Fruit fly (Drosophila melanogaster) whole organism, adult: ENCODE results near the gene CG31867.

Source experiments
- CG11617 ChIP-seq: fragments of 200-800 bp; sonication (Bioruptor generic); optimal IDR thresholded peaks from 2 replicates; lab custom pipeline; 2017; ENCODE audit warnings: mild to moderate bottlenecking, missing biosample characterization, missing genetic modification reagents, missing genetic modification characterization
- CG12768 ChIP-seq: fragments of 200-800 bp; sonication (Bioruptor generic); optimal IDR thresholded peaks from 2 replicates; lab custom pipeline; 2017; ENCODE audit warnings: missing biosample characterization, missing genetic modification characterization, mild to moderate bottlenecking, moderate library complexity, missing genetic modification reagents
- CG14711 ChIP-seq: fragments of 200-800 bp; sonication (Bioruptor generic); optimal IDR thresholded peaks from 2 replicates; lab custom pipeline; 2018; ENCODE audit warnings: missing biosample characterization, mild to moderate bottlenecking, missing genetic modification characterization, moderate library complexity
- CG1620 ChIP-seq: fragments of 200-800 bp; sonication (Bioruptor generic); optimal IDR thresholded peaks from 2 replicates; lab custom pipeline; 2016; ENCODE audit warnings: missing biosample characterization, missing genetic modification characterization
- CG33017 ChIP-seq: fragments of 200-800 bp; sonication (Bioruptor generic); optimal IDR thresholded peaks from 2 replicates; lab custom pipeline; 2018; ENCODE audit warnings: missing biosample characterization, mild to moderate bottlenecking, missing genetic modification characterization, moderate library complexity
- CG5204 ChIP-seq: fragments of 200-800 bp; sonication (Bioruptor generic); optimal IDR thresholded peaks from 2 replicates; lab custom pipeline; 2016; ENCODE audit warnings: missing biosample characterization, missing genetic modification characterization
- CG7045 ChIP-seq: fragments of 200-800 bp; sonication (Bioruptor generic); optimal IDR thresholded peaks from 2 replicates; lab custom pipeline; 2017; ENCODE audit warnings: missing biosample characterization, mild to moderate bottlenecking, missing genetic modification characterization
- CG7101 ChIP-seq: fragments of 200-800 bp; sonication (Bioruptor generic); optimal IDR thresholded peaks from 2 replicates; lab custom pipeline; 2018; ENCODE audit warnings: missing biosample characterization, mild to moderate bottlenecking, missing genetic modification characterization, moderate library complexity
- Clk ChIP-seq: fragments of 200-800 bp; sonication (Bioruptor generic); optimal IDR thresholded peaks from 2 replicates; lab custom pipeline; 2017; ENCODE audit warnings: missing biosample characterization, missing genetic modification characterization
- Crg-1 ChIP-seq: fragments of 200-800 bp; sonication (Bioruptor generic); optimal IDR thresholded peaks from 2 replicates; lab custom pipeline; 2016; ENCODE audit warnings: missing biosample characterization, missing genetic modification characterization
- Mnt ChIP-seq: fragments of 200-800 bp; sonication (Bioruptor generic); optimal IDR thresholded peaks from 2 replicates; lab custom pipeline; 2016; ENCODE audit warnings: missing biosample characterization, mild to moderate bottlenecking, missing genetic modification characterization
- bab1 ChIP-seq: fragments of 200-800 bp; sonication (Bioruptor generic); optimal IDR thresholded peaks from 3 replicates; lab custom pipeline; 2019; ENCODE audit warnings: missing biosample characterization, mild to moderate bottlenecking, missing genetic modification characterization, moderate library complexity
- cic ChIP-seq: fragments of 200-800 bp; sonication (Bioruptor generic); optimal IDR thresholded peaks from 2 replicates; lab custom pipeline; 2017; ENCODE audit warnings: missing biosample characterization, mild to moderate bottlenecking, missing genetic modification characterization, moderate library complexity
- cnc ChIP-seq, 2 experiments: fragments of >200 bp; optimal IDR thresholded peaks; 2 replicates each; lab custom pipeline; 2017
- kay ChIP-seq: fragments of 200-800 bp; sonication (Bioruptor generic); peaks from one replicate; lab custom pipeline; 2016; ENCODE audit warnings: missing biosample characterization, missing genetic modification characterization, borderline replicate concordance
- ovo ChIP-seq: fragments of 200-800 bp; sonication (Bioruptor generic); optimal IDR thresholded peaks from 2 replicates; lab custom pipeline; 2016; ENCODE audit warnings: missing biosample characterization, missing genetic modification characterization
- pad ChIP-seq: fragments of 200-800 bp; sonication (Bioruptor generic); optimal IDR thresholded peaks from 3 replicates; lab custom pipeline; 2017; ENCODE audit warnings: missing biosample characterization, missing genetic modification characterization, mild to moderate bottlenecking, moderate library complexity, missing genetic modification reagents
- tj ChIP-seq: fragments of 200-800 bp; sonication (Bioruptor generic); optimal IDR thresholded peaks from 3 replicates; lab custom pipeline; 2017; ENCODE audit warnings: missing biosample characterization, mild to moderate bottlenecking, missing genetic modification characterization, moderate library complexity
- toe ChIP-seq: fragments of 200-800 bp; sonication (Bioruptor generic); optimal IDR thresholded peaks from 2 replicates; lab custom pipeline; 2016; ENCODE audit warnings: missing biosample characterization, missing genetic modification characterization

The CG31867 gene

dm6 chr2L:11182610-11183243, 37.5 kb upstream of the CG31867 start:
- TF ChIP-seq kay (GFP tag; lab: Kevin White, UChicago) (peak; percentile 20), CG5204 (GFP tag; lab: Kevin White, UChicago) (no peak), tj (GFP tag; lab: Kevin White, UChicago) (peak; percentile 86)

dm6 chr2L:11182148-11182593, 37.0 kb upstream of the CG31867 start:
- TF ChIP-seq tj (GFP tag; lab: Kevin White, UChicago) (no peak), CG5204 (GFP tag; lab: Kevin White, UChicago) (no peak), Mnt (GFP tag; lab: Kevin White, UChicago) (no peak), CG14711 (tag; lab: Kevin White, UChicago) (no peak), CG12768 (no peak), cic (GFP tag; lab: Kevin White, UChicago) (no peak), cnc (optimal IDR thresholded peaks at IDR 0.05; lab: Kevin White, UChicago) (no peak), pad (GFP tag; lab: Kevin White, UChicago) (no peak), CG7101 (tag; lab: Kevin White, UChicago) (no peak), ovo (no peak), kay (GFP tag; lab: Kevin White, UChicago) (no peak)

- TF ChIP-seq CG33017 (tag; lab: Kevin White, UChicago): no peak
- no peak for TF ChIP-seq Clk (GFP tag; lab: Kevin White, UChicago)
- TF ChIP-seq tj (GFP tag; lab: Kevin White, UChicago): no peak
- TF ChIP-seq Crg-1 (GFP tag; lab: Kevin White, UChicago): no peak
- no peak for TF ChIP-seq Mnt (GFP tag; lab: Kevin White, UChicago)
These were observed 33.7 kb upstream of the CG31867 start, which contains the start of gene Boh2 for dm6 chr2L:11178826-11179391. TSS of gene Boh2 (plus strand) at chr2L:11179032.

- TF ChIP-seq pad (GFP tag; lab: Kevin White, UChicago) (no peak), Crg-1 (GFP tag; lab: Kevin White, UChicago) (no peak), CG11617 (no peak), Mnt (GFP tag; lab: Kevin White, UChicago) (no peak), bab1 (GFP tag; lab: Kevin White, UChicago) (no peak), CG33017 (tag; lab: Kevin White, UChicago) (no peak), CG1620 (GFP tag; lab: Kevin White, UChicago) (no peak), Clk (GFP tag; lab: Kevin White, UChicago) (no peak), kay (GFP tag; lab: Kevin White, UChicago) (no peak), ovo (no peak), CG7101 (tag; lab: Kevin White, UChicago) (no peak), CG7045 (GFP tag; lab: Kevin White, UChicago) (no peak), CG5204 (GFP tag; lab: Kevin White, UChicago) (no peak), toe (GFP tag; lab: Kevin White, UChicago) (no peak), cic (GFP tag; lab: Kevin White, UChicago) (no peak)
These were observed 33.1 kb upstream of the CG31867 start for dm6 chr2L:11178334-11178733.

- TF ChIP-seq kay (GFP tag; lab: Kevin White, UChicago) (no peak), CG14711 (tag; lab: Kevin White, UChicago) (no peak)
These were observed 30.4 kb upstream of the CG31867 start for dm6 chr2L:11175393-11176258.

- TF ChIP-seq CG11617: no peak
- TF ChIP-seq CG12768: no peak
- no peak for TF ChIP-seq Clk (GFP tag; lab: Kevin White, UChicago)
- peak; percentile 89 for TF ChIP-seq tj (GFP tag; lab: Kevin White, UChicago)
- TF ChIP-seq kay (GFP tag; lab: Kevin White, UChicago): peak; percentile 50
- no peak for TF ChIP-seq CG1620 (GFP tag; lab: Kevin White, UChicago)
These were observed 26.6 kb upstream of the CG31867 start, which contains the start of gene Vm32E for dm6 chr2L:11171615-11172356. TSS of gene Vm32E (minus strand) at chr2L:11171665.
